Fruit fly (Drosophila melanogaster) whole organism, pupa: ENCODE results near the gene dgt2.

Experiments
- CG12605 ChIP-seq: fragments of 200-800 bp; sonication (Bioruptor generic); IDR thresholded peaks from 2 replicates; pipeline ENCODE4 v1.3.6; 2022; ENCODE audit warnings: missing biosample characterization, missing genetic modification characterization
- CG13204 ChIP-seq: fragments of 200-800 bp; sonication (Bioruptor generic); optimal IDR thresholded peaks from 2 replicates; lab custom pipeline; 2018; ENCODE audit warnings: missing biosample characterization, mild to moderate bottlenecking, missing genetic modification characterization, moderate library complexity
- CG15710 ChIP-seq: fragments of 200-800 bp; sonication (Bioruptor generic); optimal IDR thresholded peaks from 2 replicates; lab custom pipeline; 2018; ENCODE audit warnings: missing biosample characterization, mild to moderate bottlenecking, missing genetic modification characterization, moderate library complexity
- CG32121 ChIP-seq: fragments of 200-800 bp; sonication (Bioruptor generic); IDR thresholded peaks from 2 replicates; pipeline ENCODE4 v1.3.6; 2022; ENCODE audit warnings: missing biosample characterization, missing genetic modification characterization
- CG8159 ChIP-seq: fragments of 200-800 bp; sonication (Bioruptor generic); optimal IDR thresholded peaks from 3 replicates; lab custom pipeline; 2018; ENCODE audit warnings: missing biosample characterization, mild to moderate bottlenecking, missing genetic modification characterization, moderate library complexity
- EcR ChIP-seq: fragments of 200-800 bp; sonication (Bioruptor generic); optimal IDR thresholded peaks from 3 replicates; lab custom pipeline; 2019; ENCODE audit warnings: missing biosample characterization, missing genetic modification characterization, mild to moderate bottlenecking, moderate library complexity, missing genetic modification reagents
- Pif1A ChIP-seq: fragments of 200-800 bp; sonication (Bioruptor generic); optimal IDR thresholded peaks from 3 replicates; lab custom pipeline; 2016; ENCODE audit warnings: missing biosample characterization, missing genetic modification characterization
- Pif1B ChIP-seq: fragments of 200-800 bp; sonication (Bioruptor generic); optimal IDR thresholded peaks from 3 replicates; lab custom pipeline; 2016; ENCODE audit warnings: missing biosample characterization, missing genetic modification characterization
- Snoo ChIP-seq: fragments of 200-800 bp; sonication (Bioruptor generic); optimal IDR thresholded peaks from 3 replicates; lab custom pipeline; 2017; ENCODE audit warnings: missing biosample characterization, mild to moderate bottlenecking, missing genetic modification characterization, inconsistent platforms
- fd96Ca ChIP-seq: fragments of 200-800 bp; sonication (Bioruptor generic); IDR thresholded peaks from 3 replicates; pipeline ENCODE4 v1.3.6; 2022; ENCODE audit warnings: missing biosample characterization, missing genetic modification characterization
- rn ChIP-seq: fragments of 200-800 bp; sonication (Bioruptor generic); IDR thresholded peaks from 2 replicates; pipeline ENCODE4 v1.3.6; 2022; ENCODE audit warnings: missing biosample characterization, missing genetic modification characterization

DNA sequence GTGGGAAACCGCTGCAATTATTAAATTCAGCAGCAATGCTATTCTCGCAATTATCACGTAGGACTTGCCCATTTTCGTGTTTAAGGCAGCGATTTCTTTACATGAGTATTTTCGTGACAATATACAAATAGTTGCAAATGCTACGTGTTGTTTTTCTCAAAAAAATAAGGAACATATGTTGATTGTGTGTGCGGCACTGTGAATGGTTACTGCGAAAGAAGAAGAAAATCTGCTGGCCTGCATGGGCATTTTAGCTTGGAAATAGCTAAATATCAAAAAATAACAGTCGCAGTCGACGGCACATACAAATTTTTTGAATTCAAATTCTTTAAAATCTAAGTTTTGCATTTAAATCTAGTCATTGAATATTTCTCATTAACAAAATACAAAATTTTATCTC, 50.8 kb downstream of the dgt2 start, which contains the start of gene CG6766:
- TF ChIP-seq CG8159 (tag; lab: Kevin White, UChicago) (no peak), Snoo (tag; lab: Kevin White, UChicago) (no peak), fd96Ca (GFP tag; lab: Robert Waterston, UW) (no peak), EcR (no peak), CG32121 (GFP tag; lab: Robert Waterston, UW) (no peak), CG13204 (GFP tag; lab: Kevin White, UChicago) (no peak), Pif1B (GFP tag; lab: Kevin White, UChicago) (no peak), rn (GFP tag; lab: Robert Waterston, UW) (no peak), Pif1A (GFP tag; lab: Kevin White, UChicago) (no peak), CG15710 (tag; lab: Kevin White, UChicago) (no peak), CG12605 (GFP tag; lab: Robert Waterston, UW) (no peak)
